Worm (Caenorhabditis elegans) whole organism, early embryonic: ENCODE results near the gene R05G6.3.

Experiments used
- B0310.2 ChIP-seq: sonication (generic microtip); optimal IDR thresholded peaks from 2 replicates; lab custom pipeline; 2016; ENCODE audit warnings: mild to moderate bottlenecking, missing genetic modification characterization, missing compliant biosample characterization
- F13C5.2 ChIP-seq: sonication (generic microtip); optimal IDR thresholded peaks from 2 replicates; lab custom pipeline; 2017; ENCODE audit warnings: mild to moderate bottlenecking, missing genetic modification characterization, inconsistent platforms, missing compliant biosample characterization
- ama-1 ChIP-seq: fragments of 150-350 bp; optimal IDR thresholded peaks from 2 replicates; lab custom pipeline; 2014
- ceh-13 ChIP-seq: fragments of 200-800 bp; sonication (Bioruptor generic); optimal IDR thresholded peaks from 2 replicates; lab custom pipeline; 2018; ENCODE audit warnings: mild to moderate bottlenecking, missing genetic modification characterization, missing compliant biosample characterization
- ets-7 ChIP-seq: sonication (generic microtip); optimal IDR thresholded peaks from 2 replicates; lab custom pipeline; 2016; ENCODE audit warnings: missing genotype, missing genetic modification characterization, missing compliant biosample characterization
- flt-1 ChIP-seq: fragments of 200-800 bp; sonication (Bioruptor generic); IDR thresholded peaks from 2 replicates; pipeline ENCODE4 v1.3.6; 2022; ENCODE audit warnings: missing genetic modification characterization, missing compliant biosample characterization
- hmbx-1 ChIP-seq: sonication (generic microtip); optimal IDR thresholded peaks from 2 replicates; lab custom pipeline; 2016; ENCODE audit warnings: mild to moderate bottlenecking, missing genetic modification characterization, missing compliant biosample characterization
- hmg-4 ChIP-seq: fragments of 200-800 bp; sonication (Bioruptor generic); optimal IDR thresholded peaks from 2 replicates; lab custom pipeline; 2018; ENCODE audit warnings: mild to moderate bottlenecking, missing genetic modification characterization, missing compliant biosample characterization
- pes-1 ChIP-seq: fragments of 200-800 bp; sonication (Bioruptor generic); IDR thresholded peaks from 2 replicates; pipeline ENCODE4 v1.3.6; 2022; ENCODE audit warnings: missing genetic modification reagents, missing genetic modification characterization, missing compliant biosample characterization
- tbx-11 ChIP-seq: fragments of 200-800 bp; sonication (Bioruptor generic); IDR thresholded peaks from 2 replicates; pipeline ENCODE4 v1.3.6; 2022; ENCODE audit warnings: missing genetic modification characterization, missing compliant biosample characterization

DNA sequence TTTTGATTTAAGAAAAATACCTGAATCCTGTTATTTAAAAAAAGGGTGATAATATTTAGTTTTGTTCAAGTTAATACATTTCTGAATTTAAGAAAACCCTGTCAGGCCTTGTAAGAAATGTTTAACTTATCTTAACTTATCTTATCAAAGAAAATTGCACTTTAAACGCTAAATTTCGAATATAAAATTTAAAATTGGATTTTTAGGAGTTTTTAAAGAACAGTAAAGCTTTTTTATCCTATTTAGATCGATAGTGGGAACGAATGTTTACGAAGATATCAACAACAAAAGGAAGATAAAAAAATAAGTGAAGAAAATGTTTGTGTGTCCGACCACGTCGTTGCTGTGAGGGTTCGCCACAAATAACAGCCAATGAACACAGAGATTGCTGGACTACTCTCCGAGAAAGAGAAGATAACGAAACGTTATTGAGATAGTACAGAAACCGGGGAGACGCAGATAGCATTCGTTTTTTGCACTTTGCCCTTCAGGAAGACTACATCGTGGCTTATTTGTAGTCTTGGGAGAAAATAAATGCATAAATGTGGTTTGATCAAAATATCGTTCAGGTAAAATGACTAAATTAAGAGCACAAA lies 36.7 kb downstream of the R05G6.3 start, which contains the start of gene dif-1:
- no peak for TF ChIP-seq hmbx-1 (tag; lab: Kevin White, UChicago)
- TF ChIP-seq flt-1 = no peak
- no peak for TF ChIP-seq ceh-13 (GFP tag; lab: Kevin White, UChicago)
- TF ChIP-seq tbx-11 (GFP tag; lab: Robert Waterston, UW) = no peak
- no peak for TF ChIP-seq ets-7 (tag; lab: Kevin White, UChicago)
- no peak for TF ChIP-seq B0310.2 (tag; lab: Kevin White, UChicago)
- TF ChIP-seq ama-1 = no peak
- no peak for TF ChIP-seq hmg-4 (GFP tag; lab: Kevin White, UChicago)
- no peak for TF ChIP-seq F13C5.2 (tag; lab: Kevin White, UChicago)
- no peak for TF ChIP-seq pes-1 (GFP tag; lab: Robert Waterston, UW)
